Fruit fly (Drosophila melanogaster) whole organism, embryonic: Measurements from ENCODE around the gene ppk30.

ENCODE experiments used
- Abd-B ChIP-seq: fragments of 200-800 bp; sonication (Bioruptor generic); optimal IDR thresholded peaks from 2 replicates; lab custom pipeline; 2018; ENCODE audit warnings: missing biosample characterization, mild to moderate bottlenecking, missing genetic modification characterization, moderate library complexity
- Ada2b ChIP-seq: fragments of 200-800 bp; sonication (Bioruptor generic); IDR thresholded peaks from 2 replicates; pipeline ENCODE4 v1.3.6; 2022; ENCODE audit warnings: missing biosample characterization, missing genetic modification characterization
- Adf1 ChIP-seq: fragments of 200-800 bp; sonication (Bioruptor generic); IDR thresholded peaks from 2 replicates; pipeline ENCODE4 v1.3.6; 2022; ENCODE audit warnings: missing biosample characterization, missing genetic modification characterization
- Atf6 ChIP-seq: fragments of 200-800 bp; sonication (Bioruptor generic); IDR thresholded peaks from 2 replicates; pipeline ENCODE4 v1.3.6; 2022; ENCODE audit warnings: missing biosample characterization, missing genetic modification characterization
- B-H2 ChIP-seq: fragments of 200-800 bp; sonication (Bioruptor generic); optimal IDR thresholded peaks from 2 replicates; lab custom pipeline; 2018; ENCODE audit warnings: missing biosample characterization, mild to moderate bottlenecking, missing genetic modification characterization
- CG10543 ChIP-seq: fragments of 200-800 bp; sonication (Bioruptor generic); optimal IDR thresholded peaks from 3 replicates; lab custom pipeline; 2017; ENCODE audit warnings: missing biosample characterization, mild to moderate bottlenecking, missing genetic modification characterization, moderate library complexity
- CG11398 ChIP-seq: fragments of 200-800 bp; sonication (Bioruptor generic); optimal IDR thresholded peaks from 2 replicates; lab custom pipeline; 2016; ENCODE audit warnings: missing biosample characterization, missing genetic modification characterization
- CG11456 ChIP-seq: fragments of 200-800 bp; sonication (Bioruptor generic); IDR thresholded peaks from 3 replicates; pipeline ENCODE4 v1.3.6; 2022; ENCODE audit warnings: missing biosample characterization, missing genetic modification characterization
- CG1233 ChIP-seq: fragments of 200-800 bp; sonication (Bioruptor generic); optimal IDR thresholded peaks from 4 replicates; lab custom pipeline; 2018; ENCODE audit warnings: missing biosample characterization, mild to moderate bottlenecking, missing genetic modification characterization
- CG12659 ChIP-seq: fragments of 200-800 bp; sonication (Bioruptor generic); optimal IDR thresholded peaks from 3 replicates; lab custom pipeline; 2017; ENCODE audit warnings: mild to moderate bottlenecking, missing biosample characterization, missing genetic modification reagents, missing genetic modification characterization
- CG17568 ChIP-seq: fragments of 200-800 bp; sonication (Bioruptor generic); optimal IDR thresholded peaks from 2 replicates; lab custom pipeline; 2018; ENCODE audit warnings: missing biosample characterization, mild to moderate bottlenecking, missing genetic modification characterization, moderate library complexity
- CG18011 ChIP-seq: fragments of 200-800 bp; sonication (Bioruptor generic); optimal IDR thresholded peaks from 2 replicates; lab custom pipeline; 2017; ENCODE audit warnings: missing biosample characterization, missing genetic modification characterization, mild to moderate bottlenecking, moderate library complexity, missing genotype
- CG2199 ChIP-seq: fragments of 200-800 bp; sonication (Bioruptor generic); IDR thresholded peaks from 3 replicates; pipeline ENCODE4 v1.3.6; 2022; ENCODE audit warnings: missing biosample characterization, missing genetic modification characterization
- CG2875 ChIP-seq: fragments of 200-800 bp; sonication (Bioruptor generic); optimal IDR thresholded peaks from 2 replicates; lab custom pipeline; 2017; ENCODE audit warnings: missing biosample characterization, mild to moderate bottlenecking, missing genetic modification characterization, missing genetic modification reagents
- CG32532 ChIP-seq: fragments of 200-800 bp; sonication (Bioruptor generic); IDR thresholded peaks from 2 replicates; pipeline ENCODE4 v1.3.6; 2022; ENCODE audit warnings: missing biosample characterization, missing genetic modification characterization
- CG32772 ChIP-seq: fragments of 200-800 bp; sonication (Bioruptor generic); IDR thresholded peaks from 2 replicates; pipeline ENCODE4 v1.3.6; 2022; ENCODE audit warnings: missing biosample characterization, missing genetic modification characterization
- CG34422 ChIP-seq: fragments of 200-800 bp; sonication (Bioruptor generic); IDR thresholded peaks from 3 replicates; pipeline ENCODE4 v1.3.6; 2022; ENCODE audit warnings: missing biosample characterization, missing genetic modification characterization
- CG3847 ChIP-seq: fragments of 200-800 bp; sonication (Bioruptor generic); IDR thresholded peaks from 2 replicates; pipeline ENCODE4 v1.3.6; 2022; ENCODE audit warnings: missing biosample characterization, missing genetic modification characterization
- CG5180 ChIP-seq: fragments of 200-800 bp; sonication (Bioruptor generic); optimal IDR thresholded peaks from 3 replicates; lab custom pipeline; 2017; ENCODE audit warnings: missing biosample characterization, missing genetic modification characterization, mild to moderate bottlenecking, moderate library complexity, missing genetic modification reagents
- CG6813 ChIP-seq: fragments of 200-800 bp; sonication (Bioruptor generic); optimal IDR thresholded peaks from 2 replicates; lab custom pipeline; 2017; ENCODE audit warnings: missing biosample characterization, missing genetic modification characterization, mild to moderate bottlenecking, moderate library complexity, missing genetic modification reagents
- CTCF ChIP-seq: fragments of 200-800 bp; sonication (Bioruptor generic); optimal IDR thresholded peaks from 2 replicates; lab custom pipeline; 2017; ENCODE audit warnings: missing biosample characterization, mild to moderate bottlenecking, missing genetic modification characterization, moderate library complexity
- Dll ChIP-seq: fragments of 200-800 bp; sonication (Bioruptor generic); IDR thresholded peaks from 4 replicates; pipeline ENCODE4 v1.3.6; 2022; ENCODE audit warnings: missing biosample characterization, missing genetic modification characterization; ENCODE audit not compliant: partially characterized antibody
- Doc3 ChIP-seq: fragments of 200-800 bp; sonication (Bioruptor generic); IDR thresholded peaks from 3 replicates; pipeline ENCODE4 v1.3.6; 2022; ENCODE audit warnings: missing biosample characterization, missing genetic modification characterization; ENCODE audit not compliant: partially characterized antibody
- E2f1 ChIP-seq: fragments of 200-800 bp; sonication (Bioruptor generic); IDR thresholded peaks from 2 replicates; pipeline ENCODE4 v1.3.6; 2022; ENCODE audit warnings: missing biosample characterization, missing genetic modification characterization
- H15 ChIP-seq: fragments of 200-800 bp; sonication (Bioruptor generic); IDR thresholded peaks from 3 replicates; pipeline ENCODE4 v1.3.6; 2022; ENCODE audit warnings: missing biosample characterization, missing genetic modification characterization
- HLH4C ChIP-seq: fragments of 200-800 bp; sonication (Bioruptor generic); IDR thresholded peaks from 3 replicates; pipeline ENCODE4 v1.3.6; 2022; ENCODE audit warnings: missing biosample characterization, missing genetic modification characterization; ENCODE audit not compliant: partially characterized antibody
- Nf-YB ChIP-seq: fragments of 200-800 bp; sonication (Bioruptor generic); optimal IDR thresholded peaks from 3 replicates; lab custom pipeline; 2019; ENCODE audit warnings: missing biosample characterization, mild to moderate bottlenecking, missing genetic modification characterization, moderate library complexity
- Rfx ChIP-seq: fragments of 200-800 bp; sonication (Bioruptor generic); IDR thresholded peaks from 2 replicates; pipeline ENCODE4 v1.3.6; 2022; ENCODE audit warnings: missing biosample characterization, missing genetic modification characterization
- TFAM ChIP-seq: fragments of 200-800 bp; sonication (Bioruptor generic); optimal IDR thresholded peaks from 2 replicates; lab custom pipeline; 2017; ENCODE audit warnings: missing biosample characterization, missing genetic modification characterization, inconsistent platforms
- Trl ChIP-seq, 3 experiments: fragments of >200 bp in 2 of 3; fragments of 200-800 bp in 1 of 3; sonication (Bioruptor generic) in 1 of 3; optimal IDR thresholded peaks; 2 replicates in 1 of 3; 3 replicates in 2 of 3; lab custom pipeline; 2016 to 2017; ENCODE audit warnings: missing biosample characterization in 1 of 3, missing genetic modification characterization in 1 of 3
- Vsx1 ChIP-seq: fragments of 200-800 bp; sonication (Bioruptor generic); optimal IDR thresholded peaks from 2 replicates; lab custom pipeline; 2017; ENCODE audit warnings: missing biosample characterization, mild to moderate bottlenecking, missing genetic modification characterization, missing genetic modification reagents
- abd-A ChIP-seq: fragments of 200-800 bp; sonication (Bioruptor generic); optimal IDR thresholded peaks from 3 replicates; lab custom pipeline; 2019; ENCODE audit warnings: missing biosample characterization, mild to moderate bottlenecking, missing genetic modification characterization, moderate library complexity
- ac ChIP-seq: fragments of 200-800 bp; sonication (Bioruptor generic); optimal IDR thresholded peaks from 3 replicates; lab custom pipeline; 2017; ENCODE audit warnings: missing biosample characterization, mild to moderate bottlenecking, missing genetic modification characterization
- ash1 ChIP-seq: fragments of 200-800 bp; sonication (Bioruptor generic); optimal IDR thresholded peaks from 2 replicates; lab custom pipeline; 2018; ENCODE audit warnings: missing biosample characterization, mild to moderate bottlenecking, missing genetic modification characterization
- ato ChIP-seq: fragments of 200-800 bp; sonication (Bioruptor generic); IDR thresholded peaks from 2 replicates; pipeline ENCODE4 v1.3.6; 2022; ENCODE audit warnings: missing biosample characterization, missing genetic modification characterization; ENCODE audit not compliant: partially characterized antibody
- az2 ChIP-seq: fragments of 200-800 bp; sonication (Bioruptor generic); optimal IDR thresholded peaks from 3 replicates; lab custom pipeline; 2016; ENCODE audit warnings: missing biosample characterization, missing genetic modification characterization
- cad ChIP-seq: fragments of >200 bp; optimal IDR thresholded peaks from 2 replicates; lab custom pipeline; 2017; ENCODE audit warnings: missing biosample characterization, missing genetic modification characterization
- chn ChIP-seq: fragments of 200-800 bp; sonication (Bioruptor generic); optimal IDR thresholded peaks from 2 replicates; lab custom pipeline; 2016; ENCODE audit warnings: missing biosample characterization, missing genetic modification characterization
- crp ChIP-seq, 2 experiments: fragments of 200-800 bp; sonication (Bioruptor generic); optimal IDR thresholded peaks; 2 replicates in 1 of 2; 3 replicates in 1 of 2; lab custom pipeline; 2017; ENCODE audit warnings: missing biosample characterization in 2 of 2, missing genetic modification characterization in 2 of 2, mild to moderate bottlenecking in 1 of 2, moderate library complexity in 1 of 2
- dm ChIP-seq: fragments of 200-800 bp; sonication (Bioruptor generic); optimal IDR thresholded peaks from 3 replicates; lab custom pipeline; 2016; ENCODE audit warnings: missing biosample characterization, missing genetic modification characterization
- exex ChIP-seq: fragments of 200-800 bp; sonication (Bioruptor generic); optimal IDR thresholded peaks from 4 replicates; lab custom pipeline; 2018; ENCODE audit warnings: missing biosample characterization, mild to moderate bottlenecking, missing genetic modification characterization, moderate library complexity
- fru ChIP-seq: fragments of >200 bp; optimal IDR thresholded peaks from 2 replicates; lab custom pipeline; 2017
- insv ChIP-seq, 2 experiments: fragments of 200-800 bp; sonication (Bioruptor generic); optimal IDR thresholded peaks; 3 replicates each; lab custom pipeline; 2016 to 2018; ENCODE audit warnings: missing biosample characterization in 2 of 2, missing genetic modification characterization in 2 of 2
- nerfin-2 ChIP-seq: fragments of 200-800 bp; sonication (Bioruptor generic); IDR thresholded peaks from 2 replicates; pipeline ENCODE4 v1.3.6; 2022; ENCODE audit warnings: missing biosample characterization, missing genetic modification characterization; ENCODE audit not compliant: partially characterized antibody
- sima ChIP-seq: fragments of 200-800 bp; sonication (Bioruptor generic); optimal IDR thresholded peaks from 2 replicates; lab custom pipeline; 2016; ENCODE audit warnings: missing biosample characterization, missing genetic modification characterization
- slp2 ChIP-seq: fragments of 200-800 bp; sonication (Bioruptor generic); optimal IDR thresholded peaks from 2 replicates; lab custom pipeline; 2016; ENCODE audit warnings: missing biosample characterization, missing genetic modification characterization
- ttk ChIP-seq: fragments of 200-800 bp; sonication (Bioruptor generic); IDR thresholded peaks from 2 replicates; pipeline ENCODE4 v2.1.2; 2022; ENCODE audit warnings: missing biosample characterization, missing genetic modification characterization
- tx ChIP-seq: fragments of 200-800 bp; sonication (Bioruptor generic); optimal IDR thresholded peaks from 2 replicates; lab custom pipeline; 2016; ENCODE audit warnings: missing biosample characterization, missing genetic modification characterization
- usp ChIP-seq: fragments of >200 bp; optimal IDR thresholded peaks from 2 replicates; lab custom pipeline; 2017; ENCODE audit warnings: missing biosample characterization, missing genetic modification characterization
- wdn ChIP-seq: fragments of 200-800 bp; sonication (Bioruptor generic); IDR thresholded peaks from 2 replicates; pipeline ENCODE4 v1.3.6; 2022; ENCODE audit warnings: missing biosample characterization, missing genetic modification characterization
- zf30C ChIP-seq: fragments of 200-800 bp; sonication (Bioruptor generic); optimal IDR thresholded peaks from 3 replicates; lab custom pipeline; 2018; ENCODE audit warnings: missing biosample characterization, mild to moderate bottlenecking, missing genetic modification characterization
- zfh2 ChIP-seq: fragments of 200-800 bp; sonication (Bioruptor generic); optimal IDR thresholded peaks from 2 replicates; lab custom pipeline; 2016; ENCODE audit warnings: missing biosample characterization, missing genetic modification characterization

Gene ppk30

dm6 chr3R:29659950-29660349 is 9.0 kb upstream of the ppk30 start, which contains the start of gene Dop1R2 (continued):
- no peak for TF ChIP-seq ash1
- TF ChIP-seq Abd-B (GFP tag; lab: Kevin White, UChicago), result no peak
- TF ChIP-seq CG3847 (GFP tag; lab: Robert Waterston, UW), result no peak
- no peak for TF ChIP-seq CTCF (GFP tag; lab: Kevin White, UChicago)
- no peak for TF ChIP-seq zfh2
- TF ChIP-seq exex, result no peak
- no peak for TF ChIP-seq CG12659 (GFP tag; lab: Kevin White, UChicago)
- no peak for TF ChIP-seq ttk
- TF ChIP-seq slp2 (GFP tag; lab: Kevin White, UChicago), result no peak
- TF ChIP-seq B-H2, result no peak
- TF ChIP-seq CG1233 (GFP tag; lab: Kevin White, UChicago), result no peak
- TF ChIP-seq H15, result no peak
- TF ChIP-seq Dll (GFP tag; lab: Robert Waterston, UW), result no peak
- TF ChIP-seq CG6813 (GFP tag; lab: Kevin White, UChicago), result no peak
- no peak for TF ChIP-seq CG34422 (GFP tag; lab: Robert Waterston, UW)
- no peak for TF ChIP-seq dm (GFP tag; lab: Kevin White, UChicago)
- TF ChIP-seq ato, result no peak
- TF ChIP-seq Nf-YB, result no peak
- TF ChIP-seq ac (GFP tag; lab: Kevin White, UChicago), result no peak
- no peak for TF ChIP-seq Rfx (GFP tag; lab: Robert Waterston, UW)
- TF ChIP-seq CG2875 (GFP tag; lab: Kevin White, UChicago), result no peak
- TF ChIP-seq sima, result no peak
- TF ChIP-seq E2f1 (GFP tag; lab: Robert Waterston, UW), result peak; percentile 23; the same call in 1 of the 2 replicates
- TF ChIP-seq Vsx1, result no peak
- TF ChIP-seq CG11398 (GFP tag; lab: Kevin White, UChicago), result no peak
- no peak for TF ChIP-seq CG18011 (GFP tag; lab: Kevin White, UChicago)
- peak; percentile 59 for TF ChIP-seq CG5180 (GFP tag; lab: Kevin White, UChicago)
- TF ChIP-seq TFAM (GFP tag; lab: Kevin White, UChicago), result no peak
- TF ChIP-seq CG11456 (GFP tag; lab: Robert Waterston, UW), result 0 out of 3 replicates have a peak, but pooled peaks have one; percentile 20
- no peak for TF ChIP-seq fru (lab: Kevin White, UChicago)
- no peak for TF ChIP-seq usp (GFP tag; lab: Kevin White, UChicago)
- no peak for TF ChIP-seq cad (GFP tag; lab: Kevin White, UChicago)
- TF ChIP-seq tx (GFP tag; lab: Kevin White, UChicago), result no peak
- no peak for TF ChIP-seq chn (GFP tag; lab: Kevin White, UChicago)
- no peak for TF ChIP-seq Doc3 (GFP tag; lab: Robert Waterston, UW)
- peak; percentile 8 for TF ChIP-seq CG10543 (GFP tag; lab: Kevin White, UChicago)
- no peak for TF ChIP-seq CG32772 (GFP tag; lab: Robert Waterston, UW)
- no peak for TF ChIP-seq zf30C (GFP tag; lab: Kevin White, UChicago)
- no peak for TF ChIP-seq CG17568 (GFP tag; lab: Kevin White, UChicago)
- no peak for TF ChIP-seq CG2199
- TF ChIP-seq abd-A, result peak; percentile 45
- no peak for TF ChIP-seq insv (GFP tag; optimal IDR thresholded peaks at IDR 0.05; lab: Kevin White, UChicago)
- TF ChIP-seq HLH4C (GFP tag; lab: Robert Waterston, UW), result no peak
- TF ChIP-seq az2 (GFP tag; lab: Kevin White, UChicago), result no peak
- TF ChIP-seq Atf6, result no peak
- TF ChIP-seq Trl (optimal IDR thresholded peaks at IDR 0.05; lab: Kevin White, UChicago), result no peak
- TF ChIP-seq Trl (GFP tag; optimal IDR thresholded peaks at IDR 0.05; lab: Kevin White, UChicago), result no peak
- peak; percentile 34; the same call in 1 of the 2 replicates for TF ChIP-seq Adf1 (GFP tag; lab: Robert Waterston, UW)
- no peak for TF ChIP-seq nerfin-2 (GFP tag; lab: Robert Waterston, UW)
- TF ChIP-seq wdn (GFP tag; lab: Robert Waterston, UW), result no peak
- TF ChIP-seq crp (GFP tag; optimal IDR thresholded peaks at IDR 0.05; lab: Kevin White, UChicago), result no peak
- 0 out of 2 replicates have a peak, but pooled peaks have one; percentile 20 for TF ChIP-seq CG32532 (GFP tag; lab: Robert Waterston, UW)
- no peak for TF ChIP-seq Ada2b
